Fruit fly (Drosophila melanogaster): Measurements from ENCODE around the gene CG12177.

- TF ChIP-seq usp (GFP tag; optimal IDR thresholded peaks at IDR 0.05), result no peak
- no peak for TF ChIP-seq EcR (GFP tag; optimal IDR thresholded peaks at IDR 0.05)
- no peak for TF ChIP-seq pan (optimal IDR thresholded peaks at IDR 0.05)
- TF ChIP-seq psq (optimal IDR thresholded peaks at IDR 0.05), result no peak
- no peak for TF ChIP-seq CG8478 (optimal IDR thresholded peaks at IDR 0.05)
- TF ChIP-seq Dll (optimal IDR thresholded peaks at IDR 0.05), result no peak
Measured at dm6 chrX:13669366-13669765, 10.9 kb downstream of the CG12177 start, which contains the start of gene CG15760.

Measured in whole organism.